Fruit fly (Drosophila melanogaster) whole organism, prepupa: ENCODE results near the gene sturkopf.

Experiments used
- CG10631 ChIP-seq: fragments of 200-800 bp; sonication (Bioruptor generic); optimal IDR thresholded peaks from 2 replicates; lab custom pipeline; 2016; ENCODE audit warnings: missing biosample characterization, missing genetic modification characterization
- CG11762 ChIP-seq: fragments of 200-800 bp; sonication (Bioruptor generic); optimal IDR thresholded peaks from 3 replicates; lab custom pipeline; 2016; ENCODE audit warnings: missing biosample characterization, missing genetic modification characterization; ENCODE audit not compliant: insufficient read depth
- CG11902 ChIP-seq: fragments of 200-800 bp; sonication (Bioruptor generic); optimal IDR thresholded peaks from 3 replicates; lab custom pipeline; 2016; ENCODE audit warnings: missing biosample characterization, missing genetic modification characterization
- CG15336 ChIP-seq: fragments of 200-800 bp; sonication (Bioruptor generic); IDR thresholded peaks from 2 replicates; pipeline ENCODE4 v1.3.6; 2022; ENCODE audit warnings: missing biosample characterization, missing genetic modification characterization
- CG1621 ChIP-seq: fragments of 200-800 bp; sonication (Bioruptor generic); optimal IDR thresholded peaks from 3 replicates; lab custom pipeline; 2018; ENCODE audit warnings: missing biosample characterization, mild to moderate bottlenecking, missing genetic modification characterization
- CG3032 ChIP-seq: fragments of 200-800 bp; optimal IDR thresholded peaks from 2 replicates; lab custom pipeline; 2019; ENCODE audit warnings: missing biosample characterization, mild to moderate bottlenecking, missing genetic modification characterization, moderate library complexity
- CG32006 ChIP-seq: fragments of 200-800 bp; sonication (Bioruptor generic); optimal IDR thresholded peaks from 3 replicates; lab custom pipeline; 2017; ENCODE audit warnings: missing biosample characterization, mild to moderate bottlenecking, missing genetic modification characterization
- CG34406 ChIP-seq: fragments of 200-800 bp; sonication (Bioruptor generic); optimal IDR thresholded peaks from 3 replicates; lab custom pipeline; 2016; ENCODE audit warnings: missing biosample characterization, missing genetic modification characterization
- CG4318 ChIP-seq: fragments of 200-800 bp; sonication (Bioruptor generic); optimal IDR thresholded peaks from 3 replicates; lab custom pipeline; 2017; ENCODE audit warnings: missing biosample characterization, mild to moderate bottlenecking, missing genetic modification characterization
- CG6163 ChIP-seq: fragments of 200-800 bp; sonication (Bioruptor generic); IDR thresholded peaks from 3 replicates; pipeline ENCODE4 v1.3.6; 2022; ENCODE audit warnings: missing biosample characterization, missing genetic modification characterization
- CG6276 ChIP-seq: fragments of 200-800 bp; sonication (Bioruptor generic); optimal IDR thresholded peaks from 2 replicates; lab custom pipeline; 2017; ENCODE audit warnings: missing biosample characterization, mild to moderate bottlenecking, missing genetic modification characterization
- CG6792 ChIP-seq: fragments of 200-800 bp; sonication (Bioruptor generic); optimal IDR thresholded peaks from 3 replicates; lab custom pipeline; 2016; ENCODE audit warnings: missing biosample characterization, missing genetic modification characterization
- CG6808 ChIP-seq: fragments of 200-800 bp; sonication (Bioruptor generic); optimal IDR thresholded peaks from 3 replicates; lab custom pipeline; 2017; ENCODE audit warnings: missing biosample characterization, missing genetic modification characterization, mild to moderate bottlenecking, moderate library complexity, missing genetic modification reagents
- CG7368 ChIP-seq: fragments of 200-800 bp; sonication (Bioruptor generic); optimal IDR thresholded peaks from 3 replicates; lab custom pipeline; 2016; ENCODE audit warnings: missing biosample characterization, missing genetic modification characterization
- CG8119 ChIP-seq: fragments of 200-800 bp; sonication (Bioruptor generic); IDR thresholded peaks from 3 replicates; pipeline ENCODE4 v1.3.6; 2022; ENCODE audit warnings: missing biosample characterization, missing genetic modification characterization
- CG8319 ChIP-seq: fragments of 200-800 bp; sonication (Bioruptor generic); optimal IDR thresholded peaks from 3 replicates; lab custom pipeline; 2016; ENCODE audit warnings: missing biosample characterization, missing genetic modification characterization
- CG8632 ChIP-seq: fragments of 200-800 bp; sonication (Bioruptor generic); optimal IDR thresholded peaks from 3 replicates; lab custom pipeline; 2016; ENCODE audit warnings: missing biosample characterization, missing genetic modification characterization
- Eip75B ChIP-seq: fragments of 200-800 bp; sonication (Bioruptor generic); optimal IDR thresholded peaks from 3 replicates; lab custom pipeline; 2016; ENCODE audit warnings: missing biosample characterization, missing genetic modification characterization
- Eip78C ChIP-seq: fragments of 200-800 bp; sonication (Bioruptor generic); peaks from one replicate; lab custom pipeline; 2016; ENCODE audit warnings: missing biosample characterization, missing genetic modification characterization
- Eip93F ChIP-seq: fragments of 200-800 bp; sonication (Bioruptor generic); optimal IDR thresholded peaks from 2 replicates; lab custom pipeline; 2016; ENCODE audit warnings: missing biosample characterization, mild to moderate bottlenecking, missing genetic modification characterization
- Ets96B ChIP-seq: fragments of 200-800 bp; optimal IDR thresholded peaks from 2 replicates; lab custom pipeline; 2019; ENCODE audit warnings: missing biosample characterization, mild to moderate bottlenecking, missing genetic modification characterization, moderate library complexity
- Hr38 ChIP-seq: sonication (Bioruptor generic); optimal IDR thresholded peaks from 2 replicates; lab custom pipeline; 2016; ENCODE audit warnings: missing biosample characterization, missing genetic modification characterization
- Hr39 ChIP-seq: fragments of 200-800 bp; sonication (Bioruptor generic); optimal IDR thresholded peaks from 2 replicates; lab custom pipeline; 2016; ENCODE audit warnings: missing biosample characterization, missing genetic modification characterization
- Hr4 ChIP-seq: fragments of 200-800 bp; sonication (Bioruptor generic); optimal IDR thresholded peaks from 3 replicates; lab custom pipeline; 2016; ENCODE audit warnings: missing biosample characterization, missing genetic modification characterization
- Lpt ChIP-seq: fragments of 200-800 bp; sonication (Bioruptor generic); optimal IDR thresholded peaks from 3 replicates; lab custom pipeline; 2016; ENCODE audit warnings: missing biosample characterization, missing genetic modification characterization
- OdsH ChIP-seq: fragments of 200-800 bp; sonication (Bioruptor generic); optimal IDR thresholded peaks from 3 replicates; lab custom pipeline; 2016; ENCODE audit warnings: missing biosample characterization, missing genetic modification characterization
- Sox102F ChIP-seq: fragments of 200-800 bp; sonication (Bioruptor generic); optimal IDR thresholded peaks from 2 replicates; lab custom pipeline; 2016; ENCODE audit warnings: missing biosample characterization, mild to moderate bottlenecking, missing genetic modification characterization
- Sox14 ChIP-seq: fragments of 200-800 bp; sonication (Bioruptor generic); optimal IDR thresholded peaks from 3 replicates; lab custom pipeline; 2016; ENCODE audit warnings: missing biosample characterization, missing genetic modification characterization
- Sox15 ChIP-seq: fragments of 200-800 bp; sonication (Bioruptor generic); optimal IDR thresholded peaks from 3 replicates; lab custom pipeline; 2016; ENCODE audit warnings: missing biosample characterization, missing genetic modification characterization
- acj6 ChIP-seq: fragments of 200-800 bp; sonication (Bioruptor generic); optimal IDR thresholded peaks from 3 replicates; lab custom pipeline; 2016; ENCODE audit warnings: missing biosample characterization, missing genetic modification characterization
- cyc ChIP-seq: fragments of 200-800 bp; sonication (Bioruptor generic); optimal IDR thresholded peaks from 3 replicates; lab custom pipeline; 2016; ENCODE audit warnings: missing biosample characterization, missing genetic modification characterization
- dsx ChIP-seq: fragments of 200-800 bp; optimal IDR thresholded peaks from 3 replicates; lab custom pipeline; 2019; ENCODE audit warnings: missing biosample characterization, mild to moderate bottlenecking, missing genetic modification characterization, moderate library complexity; ENCODE audit not compliant: poor library complexity, severe bottlenecking
- eg ChIP-seq: fragments of 200-800 bp; sonication (Bioruptor generic); IDR thresholded peaks from 3 replicates; pipeline ENCODE4 v1.3.6; 2022; ENCODE audit warnings: missing biosample characterization, missing genetic modification characterization
- esn ChIP-seq: fragments of 200-800 bp; sonication (Bioruptor generic); optimal IDR thresholded peaks from 2 replicates; lab custom pipeline; 2016; ENCODE audit warnings: missing biosample characterization, mild to moderate bottlenecking, missing genetic modification characterization, moderate library complexity
- fd59A ChIP-seq: fragments of 200-800 bp; sonication (Bioruptor generic); optimal IDR thresholded peaks from 2 replicates; lab custom pipeline; 2017; ENCODE audit warnings: missing biosample characterization, mild to moderate bottlenecking, missing genetic modification characterization, missing genetic modification reagents
- fd85E ChIP-seq: fragments of 200-800 bp; sonication (Bioruptor generic); optimal IDR thresholded peaks from 3 replicates; lab custom pipeline; 2016; ENCODE audit warnings: missing biosample characterization, missing genetic modification characterization
- lz ChIP-seq: fragments of 200-800 bp; sonication (Bioruptor generic); optimal IDR thresholded peaks from 3 replicates; lab custom pipeline; 2016; ENCODE audit warnings: missing biosample characterization, missing genetic modification characterization
- net ChIP-seq: fragments of 200-800 bp; sonication (Bioruptor generic); optimal IDR thresholded peaks from 3 replicates; lab custom pipeline; 2016; ENCODE audit warnings: missing biosample characterization, missing genetic modification characterization
- pdm3 ChIP-seq: fragments of 200-800 bp; sonication (Bioruptor generic); optimal IDR thresholded peaks from 3 replicates; lab custom pipeline; 2016; ENCODE audit warnings: missing biosample characterization, missing genetic modification characterization
- spab ChIP-seq: fragments of 200-800 bp; sonication (Bioruptor generic); optimal IDR thresholded peaks from 2 replicates; lab custom pipeline; 2017; ENCODE audit warnings: missing biosample characterization, mild to moderate bottlenecking, missing genetic modification characterization, missing genetic modification reagents
- ss ChIP-seq, 2 experiments: fragments of 200-800 bp; sonication (Bioruptor generic); optimal IDR thresholded peaks; 2 replicates in 1 of 2; 3 replicates in 1 of 2; lab custom pipeline; 2017 to 2018; ENCODE audit warnings: mild to moderate bottlenecking in 2 of 2, missing biosample characterization in 2 of 2, missing genetic modification characterization in 2 of 2, moderate library complexity in 1 of 2
- svp ChIP-seq: fragments of 200-800 bp; sonication (Bioruptor generic); peaks from one replicate; lab custom pipeline; 2016; ENCODE audit warnings: missing biosample characterization, missing genetic modification characterization
- topi ChIP-seq: fragments of 200-800 bp; sonication (Bioruptor generic); optimal IDR thresholded peaks from 3 replicates; lab custom pipeline; 2016; ENCODE audit warnings: missing biosample characterization, missing genetic modification characterization

sturkopf gene

dm6 chr3L:1279685-1280084, 33.5 kb downstream of the sturkopf start (continued):
- peak; percentile 47 for TF ChIP-seq OdsH (GFP tag; lab: Kevin White, UChicago)
- TF ChIP-seq CG6163 (GFP tag; lab: Robert Waterston, UW), result peak; percentile 58; the same call in 2 of the 3 replicates
- TF ChIP-seq Sox14 (GFP tag; lab: Kevin White, UChicago), result peak; percentile 45
- TF ChIP-seq Lpt, result peak; percentile 16
- no peak for TF ChIP-seq CG6276
- TF ChIP-seq net (GFP tag; lab: Kevin White, UChicago), result peak; percentile 21
- TF ChIP-seq fd85E (GFP tag; lab: Kevin White, UChicago), result no peak
- TF ChIP-seq CG10631, result peak; percentile 21
- peak; percentile 52 for TF ChIP-seq Hr4 (GFP tag; lab: Kevin White, UChicago)
- peak; percentile 62 for TF ChIP-seq pdm3 (GFP tag; lab: Kevin White, UChicago)
- TF ChIP-seq ss (GFP tag; optimal IDR thresholded peaks at IDR 0.05; lab: Kevin White, UChicago), result peak; percentile 3 to 15

- TF ChIP-seq CG6163 (GFP tag; lab: Robert Waterston, UW) (no peak), Sox102F (GFP tag; lab: Kevin White, UChicago) (no peak), Hr4 (GFP tag; lab: Kevin White, UChicago) (no peak), CG6792 (GFP tag; lab: Kevin White, UChicago) (no peak), Eip78C (peak; percentile 57), CG8319 (GFP tag; lab: Kevin White, UChicago) (no peak), esn (GFP tag; lab: Kevin White, UChicago) (no peak), Sox15 (GFP tag; lab: Kevin White, UChicago) (no peak), svp (GFP tag; lab: Kevin White, UChicago) (peak; percentile 68), CG3032 (tag; lab: Kevin White, UChicago) (no peak), dsx (no peak), Lpt (no peak), lz (GFP tag; lab: Kevin White, UChicago) (no peak), Eip75B (GFP tag; lab: Kevin White, UChicago) (no peak)
Observed at dm6 chr3L:1277937-1278336, 35.2 kb downstream of the sturkopf start.

dm6 chr3L:1275767-1276166, 37.4 kb downstream of the sturkopf start, which contains the start of gene CG32333:
CG32333 (plus strand) TSS chr3L:1275956.
- TF ChIP-seq topi (GFP tag; lab: Kevin White, UChicago) (no peak), esn (GFP tag; lab: Kevin White, UChicago) (no peak), CG6163 (GFP tag; lab: Robert Waterston, UW) (no peak)

dm6 chr3L:1269013-1269412, 44.2 kb downstream of the sturkopf start:
- no peak for TF ChIP-seq CG11902
- TF ChIP-seq acj6 (GFP tag; lab: Kevin White, UChicago), result no peak
- TF ChIP-seq eg, result no peak
- no peak for TF ChIP-seq Ets96B
- no peak for TF ChIP-seq spab (GFP tag; lab: Kevin White, UChicago)
- TF ChIP-seq esn (GFP tag; lab: Kevin White, UChicago), result no peak
- no peak for TF ChIP-seq Hr39 (GFP tag; lab: Kevin White, UChicago)
- TF ChIP-seq CG34406 (GFP tag; lab: Kevin White, UChicago), result no peak
- TF ChIP-seq Hr38, result no peak
- peak; percentile 18 for TF ChIP-seq dsx
- TF ChIP-seq CG11762, result no peak
- TF ChIP-seq Eip78C, result peak; percentile 25
- TF ChIP-seq Eip75B (GFP tag; lab: Kevin White, UChicago), result peak; percentile 72
- TF ChIP-seq Eip93F (GFP tag; lab: Kevin White, UChicago), result no peak
- TF ChIP-seq CG15336 (GFP tag; lab: Robert Waterston, UW), result no peak; the same call in 1 of the 2 replicates
- no peak for TF ChIP-seq CG4318 (GFP tag; lab: Kevin White, UChicago)
- TF ChIP-seq fd59A (GFP tag; lab: Kevin White, UChicago), result no peak
- TF ChIP-seq CG6808 (GFP tag; lab: Kevin White, UChicago), result no peak
- no peak for TF ChIP-seq pdm3 (GFP tag; lab: Kevin White, UChicago)
- TF ChIP-seq CG1621 (tag; lab: Kevin White, UChicago), result peak; percentile 74
- TF ChIP-seq CG6792 (GFP tag; lab: Kevin White, UChicago), result no peak
- TF ChIP-seq CG7368 (GFP tag; lab: Kevin White, UChicago), result no peak
- TF ChIP-seq cyc (GFP tag; lab: Kevin White, UChicago), result no peak
- TF ChIP-seq CG8119, result no peak
- TF ChIP-seq svp (GFP tag; lab: Kevin White, UChicago), result peak; percentile 13
- TF ChIP-seq CG32006 (GFP tag; lab: Kevin White, UChicago), result peak; percentile 1
- no peak for TF ChIP-seq CG8632 (GFP tag; lab: Kevin White, UChicago)
